Fruit fly (Drosophila melanogaster): Measurements from ENCODE around the gene Skp2.

dm6 chr3R:4333964-4334363 is 3.5 kb downstream of the Skp2 start, which contains the start of gene CG9776:
- TF ChIP-seq Sin3A (optimal IDR thresholded peaks at IDR 0.05): no peak
- no peak for TF ChIP-seq h (optimal IDR thresholded peaks at IDR 0.05)
- TF ChIP-seq Myc (optimal IDR thresholded peaks at IDR 0.05): no peak
- no peak for TF ChIP-seq ttk (optimal IDR thresholded peaks at IDR 0.05)
- TF ChIP-seq psq (optimal IDR thresholded peaks at IDR 0.05): no peak
- TF ChIP-seq insv (optimal IDR thresholded peaks at IDR 0.05): no peak

All from Kc167 (cell line).